Fruit fly (Drosophila melanogaster) whole organism, embryonic: ENCODE measurements around the gene NimC3.

ENCODE experiments used
- CG11696 ChIP-seq: fragments of 200-800 bp; sonication (Bioruptor generic); IDR thresholded peaks from 2 replicates; pipeline ENCODE4 v1.3.6; 2022; ENCODE audit warnings: missing biosample characterization, missing genetic modification characterization
- CG12104 ChIP-seq: fragments of 200-800 bp; sonication (Bioruptor generic); optimal IDR thresholded peaks from 3 replicates; lab custom pipeline; 2016; ENCODE audit warnings: missing biosample characterization, missing genetic modification characterization
- CG12299 ChIP-seq: fragments of 200-800 bp; sonication (Bioruptor generic); optimal IDR thresholded peaks from 2 replicates; lab custom pipeline; 2018; ENCODE audit warnings: missing biosample characterization, mild to moderate bottlenecking, missing genetic modification characterization
- CG12391 ChIP-seq: fragments of 200-800 bp; sonication (Bioruptor generic); optimal IDR thresholded peaks from 3 replicates; lab custom pipeline; 2018; ENCODE audit warnings: missing biosample characterization, mild to moderate bottlenecking, missing genetic modification characterization, moderate library complexity
- CG13123 ChIP-seq: fragments of 200-800 bp; sonication (Bioruptor generic); optimal IDR thresholded peaks from 2 replicates; lab custom pipeline; 2016; ENCODE audit warnings: missing biosample characterization, missing genetic modification characterization
- CG14441 ChIP-seq: fragments of 200-800 bp; sonication (Bioruptor generic); IDR thresholded peaks from 2 replicates; pipeline ENCODE4 v1.3.6; 2022; ENCODE audit warnings: missing biosample characterization, missing genetic modification characterization
- CG1529 ChIP-seq: fragments of 200-800 bp; sonication (Bioruptor generic); optimal IDR thresholded peaks from 3 replicates; lab custom pipeline; 2018; ENCODE audit warnings: missing biosample characterization, missing genetic modification characterization
- CG1603 ChIP-seq: fragments of 200-800 bp; sonication (Bioruptor generic); optimal IDR thresholded peaks from 2 replicates; lab custom pipeline; 2019; ENCODE audit warnings: missing biosample characterization, mild to moderate bottlenecking, missing genetic modification characterization, moderate library complexity
- CG17361 ChIP-seq: fragments of 200-800 bp; sonication (Bioruptor generic); IDR thresholded peaks from 3 replicates; pipeline ENCODE4 v1.3.6; 2022; ENCODE audit warnings: missing biosample characterization, missing genetic modification characterization
- CG2199 ChIP-seq: fragments of 200-800 bp; sonication (Bioruptor generic); IDR thresholded peaks from 3 replicates; pipeline ENCODE4 v1.3.6; 2022; ENCODE audit warnings: missing biosample characterization, missing genetic modification characterization
- CG31224 ChIP-seq: fragments of 200-800 bp; sonication (Bioruptor generic); IDR thresholded peaks from 2 replicates; pipeline ENCODE4 v1.3.6; 2022; ENCODE audit warnings: missing biosample characterization, missing genetic modification characterization
- CG33213 ChIP-seq: fragments of 200-800 bp; sonication (Bioruptor generic); optimal IDR thresholded peaks from 3 replicates; lab custom pipeline; 2016; ENCODE audit warnings: missing biosample characterization, missing genetic modification characterization
- CG34224 ChIP-seq: fragments of 200-800 bp; sonication (Bioruptor generic); IDR thresholded peaks from 3 replicates; pipeline ENCODE4 v1.3.6; 2022; ENCODE audit warnings: missing biosample characterization, missing genetic modification characterization; ENCODE audit not compliant: partially characterized antibody
- CG3838 ChIP-seq: fragments of 200-800 bp; sonication (Bioruptor generic); optimal IDR thresholded peaks from 3 replicates; lab custom pipeline; 2016; ENCODE audit warnings: missing biosample characterization, missing genetic modification characterization
- CG42726 ChIP-seq: fragments of 200-800 bp; sonication (Bioruptor generic); IDR thresholded peaks from 2 replicates; pipeline ENCODE4 v1.3.6; 2022; ENCODE audit warnings: missing biosample characterization, missing genetic modification characterization; ENCODE audit not compliant: partially characterized antibody
- CG43689 ChIP-seq: fragments of 200-800 bp; sonication (Bioruptor generic); IDR thresholded peaks from 2 replicates; pipeline ENCODE4 v1.3.6; 2022; ENCODE audit warnings: missing biosample characterization, missing genetic modification characterization
- CG5180 ChIP-seq: fragments of 200-800 bp; sonication (Bioruptor generic); optimal IDR thresholded peaks from 3 replicates; lab custom pipeline; 2017; ENCODE audit warnings: missing biosample characterization, missing genetic modification characterization, mild to moderate bottlenecking, moderate library complexity, missing genetic modification reagents
- CG8290 ChIP-seq, 3 experiments: fragments of 200-800 bp; sonication (Bioruptor generic); optimal IDR thresholded peaks; 2 replicates each; lab custom pipeline; 2016 to 2019; ENCODE audit warnings: missing biosample characterization in 3 of 3, missing genetic modification characterization in 3 of 3, mild to moderate bottlenecking in 2 of 3, moderate library complexity in 1 of 3
- CoRest ChIP-seq: fragments of 200-800 bp; sonication (Bioruptor generic); optimal IDR thresholded peaks from 3 replicates; lab custom pipeline; 2018; ENCODE audit warnings: missing biosample characterization, mild to moderate bottlenecking, missing genetic modification characterization, moderate library complexity
- D ChIP-seq, 2 experiments: fragments of 200-800 bp in 1 of 2; fragments of >200 bp in 1 of 2; sonication (Bioruptor generic) in 1 of 2; optimal IDR thresholded peaks; 2 replicates in 1 of 2; 3 replicates in 1 of 2; lab custom pipeline; 2017; ENCODE audit warnings: mild to moderate bottlenecking in 1 of 2, missing biosample characterization in 1 of 2, missing genetic modification characterization in 1 of 2, missing genetic modification reagents in 1 of 2
- Dref ChIP-seq: fragments of 200-800 bp; sonication (Bioruptor generic); IDR thresholded peaks from 2 replicates; pipeline ENCODE4 v1.3.6; 2022; ENCODE audit warnings: missing biosample characterization, missing genetic modification characterization
- ERR ChIP-seq: fragments of 200-800 bp; sonication (Bioruptor generic); optimal IDR thresholded peaks from 2 replicates; lab custom pipeline; 2016; ENCODE audit warnings: missing biosample characterization, missing genetic modification characterization
- H2.0 ChIP-seq: fragments of 200-800 bp; sonication (Bioruptor generic); IDR thresholded peaks from 2 replicates; pipeline ENCODE4 v1.3.6; 2022; ENCODE audit warnings: missing biosample characterization, missing genetic modification characterization
- HLH3B ChIP-seq: fragments of 200-800 bp; sonication (Bioruptor generic); IDR thresholded peaks from 2 replicates; pipeline ENCODE4 v1.3.6; 2022; ENCODE audit warnings: missing biosample characterization, missing genetic modification characterization
- MESR4 ChIP-seq: fragments of 200-800 bp; sonication (Bioruptor generic); optimal IDR thresholded peaks from 2 replicates; lab custom pipeline; 2018; ENCODE audit warnings: missing biosample characterization, mild to moderate bottlenecking, missing genetic modification characterization, moderate library complexity
- Opbp ChIP-seq: fragments of 200-800 bp; sonication (Bioruptor generic); IDR thresholded peaks from 3 replicates; pipeline ENCODE4 v1.3.6; 2022; ENCODE audit warnings: missing biosample characterization, missing genetic modification characterization; ENCODE audit not compliant: partially characterized antibody
- Ptx1 ChIP-seq: fragments of 200-800 bp; sonication (Bioruptor generic); IDR thresholded peaks from 2 replicates; pipeline ENCODE4 v1.3.6; 2022; ENCODE audit warnings: missing biosample characterization, missing genetic modification characterization
- Rfx ChIP-seq: fragments of 200-800 bp; sonication (Bioruptor generic); IDR thresholded peaks from 2 replicates; pipeline ENCODE4 v1.3.6; 2022; ENCODE audit warnings: missing biosample characterization, missing genetic modification characterization
- amos ChIP-seq: fragments of 200-800 bp; sonication (Bioruptor generic); IDR thresholded peaks from 2 replicates; pipeline ENCODE4 v1.3.6; 2022; ENCODE audit warnings: missing biosample characterization, missing genetic modification characterization; ENCODE audit not compliant: partially characterized antibody
- bowl ChIP-seq: fragments of 200-800 bp; sonication (Bioruptor generic); IDR thresholded peaks from 2 replicates; pipeline ENCODE4 v1.3.6; 2022; ENCODE audit warnings: missing biosample characterization, missing genetic modification characterization
- btn ChIP-seq: fragments of 200-800 bp; sonication (Bioruptor generic); optimal IDR thresholded peaks from 2 replicates; lab custom pipeline; 2016; ENCODE audit warnings: missing biosample characterization, missing genetic modification characterization
- chm ChIP-seq: fragments of 200-800 bp; sonication (Bioruptor generic); IDR thresholded peaks from 2 replicates; pipeline ENCODE4 v1.3.6; 2022; ENCODE audit warnings: missing biosample characterization, missing genetic modification characterization
- corto ChIP-seq: fragments of 200-800 bp; sonication (Bioruptor generic); optimal IDR thresholded peaks from 2 replicates; lab custom pipeline; 2016; ENCODE audit warnings: missing biosample characterization, mild to moderate bottlenecking, missing genetic modification characterization, moderate library complexity
- dpn ChIP-seq, 2 experiments: fragments of 200-800 bp; sonication (Bioruptor generic); optimal IDR thresholded peaks; 3 replicates each; lab custom pipeline; 2016; ENCODE audit warnings: missing biosample characterization in 2 of 2, missing genetic modification characterization in 2 of 2
- eyg ChIP-seq: fragments of 200-800 bp; sonication (Bioruptor generic); optimal IDR thresholded peaks from 3 replicates; lab custom pipeline; 2016; ENCODE audit warnings: missing biosample characterization, missing genetic modification characterization
- fd96Cb ChIP-seq: fragments of 200-800 bp; sonication (Bioruptor generic); optimal IDR thresholded peaks from 2 replicates; lab custom pipeline; 2018; ENCODE audit warnings: missing biosample characterization, mild to moderate bottlenecking, missing genetic modification characterization, moderate library complexity
- grn ChIP-seq: fragments of 200-800 bp; sonication (Bioruptor generic); optimal IDR thresholded peaks from 3 replicates; lab custom pipeline; 2017; ENCODE audit warnings: missing biosample characterization, missing genetic modification characterization
- gro ChIP-seq: fragments of 200-800 bp; sonication (Bioruptor generic); optimal IDR thresholded peaks from 2 replicates; lab custom pipeline; 2016; ENCODE audit warnings: missing biosample characterization, missing genetic modification characterization
- klu ChIP-seq: fragments of 200-800 bp; sonication (Bioruptor generic); IDR thresholded peaks from 2 replicates; pipeline ENCODE4 v1.3.6; 2022; ENCODE audit warnings: missing biosample characterization, missing genetic modification characterization
- knrl ChIP-seq: fragments of 200-800 bp; sonication (Bioruptor generic); IDR thresholded peaks from 3 replicates; pipeline ENCODE4 v1.3.6; 2022; ENCODE audit warnings: missing biosample characterization, missing genetic modification characterization; ENCODE audit not compliant: partially characterized antibody
- mam ChIP-seq: fragments of 200-800 bp; sonication (Bioruptor generic); optimal IDR thresholded peaks from 3 replicates; lab custom pipeline; 2016; ENCODE audit warnings: missing biosample characterization, missing genetic modification characterization
- pho ChIP-seq: fragments of 200-800 bp; sonication (Bioruptor generic); optimal IDR thresholded peaks from 2 replicates; lab custom pipeline; 2016; ENCODE audit warnings: missing biosample characterization, missing genetic modification characterization
- pnt ChIP-seq: fragments of 200-800 bp; sonication (Bioruptor generic); optimal IDR thresholded peaks from 3 replicates; lab custom pipeline; 2016; ENCODE audit warnings: missing biosample characterization, missing genetic modification characterization
- slbo ChIP-seq: fragments of 200-800 bp; sonication (Bioruptor generic); IDR thresholded peaks from 2 replicates; pipeline ENCODE4 v1.3.6; 2022; ENCODE audit warnings: missing biosample characterization, missing genetic modification characterization
- ssp ChIP-seq: fragments of 200-800 bp; sonication (Bioruptor generic); IDR thresholded peaks from 2 replicates; pipeline ENCODE4 v1.3.6; 2022; ENCODE audit warnings: missing biosample characterization, missing genetic modification characterization
- sug ChIP-seq: fragments of 200-800 bp; optimal IDR thresholded peaks from 2 replicates; lab custom pipeline; 2019; ENCODE audit warnings: missing biosample characterization, mild to moderate bottlenecking, missing genetic modification characterization, moderate library complexity
- tin ChIP-seq: fragments of 200-800 bp; sonication (Bioruptor generic); optimal IDR thresholded peaks from 3 replicates; lab custom pipeline; 2016; ENCODE audit warnings: missing biosample characterization, missing genetic modification characterization
- zfh2 ChIP-seq: fragments of 200-800 bp; sonication (Bioruptor generic); optimal IDR thresholded peaks from 2 replicates; lab custom pipeline; 2016; ENCODE audit warnings: missing biosample characterization, missing genetic modification characterization

Gene NimC3

DNA sequence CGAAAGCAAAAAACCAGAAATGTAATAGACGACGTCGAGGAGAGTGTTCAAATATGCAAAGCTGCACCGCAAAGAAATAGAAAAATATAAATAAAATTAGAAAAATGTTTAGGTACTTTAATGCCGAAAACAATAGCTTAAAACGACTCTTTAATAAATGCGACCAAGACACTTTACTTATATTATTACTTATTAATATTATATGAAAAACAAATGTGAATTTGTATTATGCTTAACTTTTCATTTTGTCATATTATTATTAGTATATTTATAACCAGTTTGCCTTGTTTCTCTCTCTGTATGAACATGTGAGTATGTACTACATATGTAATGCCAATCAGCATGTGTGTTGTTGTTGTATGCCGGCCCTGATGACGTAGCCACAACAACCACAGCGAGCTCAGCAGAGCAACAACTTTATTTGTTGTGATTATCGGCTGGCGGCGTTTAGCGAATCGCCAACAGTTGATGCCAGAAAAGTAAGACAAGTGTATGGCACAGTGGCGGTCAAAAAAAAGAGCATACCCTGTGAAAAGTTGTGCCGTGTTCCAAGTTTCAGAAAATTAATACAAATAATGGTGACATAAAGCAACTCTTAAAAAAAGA is 2.2 kb upstream of the NimC3 start (continued):
- TF ChIP-seq mam (GFP tag; lab: Kevin White, UChicago) (peak; percentile 62), D (optimal IDR thresholded peaks at IDR 0.05; lab: Kevin White, UChicago) (no peak), D (GFP tag; optimal IDR thresholded peaks at IDR 0.05; lab: Kevin White, UChicago) (peak; percentile 85), MESR4 (no peak), CG12391 (tag; lab: Kevin White, UChicago) (peak; percentile 97), CG1529 (peak; percentile 86), gro (GFP tag; lab: Kevin White, UChicago) (peak; percentile 54), CG33213 (GFP tag; lab: Kevin White, UChicago) (peak; percentile 26)

DNA sequence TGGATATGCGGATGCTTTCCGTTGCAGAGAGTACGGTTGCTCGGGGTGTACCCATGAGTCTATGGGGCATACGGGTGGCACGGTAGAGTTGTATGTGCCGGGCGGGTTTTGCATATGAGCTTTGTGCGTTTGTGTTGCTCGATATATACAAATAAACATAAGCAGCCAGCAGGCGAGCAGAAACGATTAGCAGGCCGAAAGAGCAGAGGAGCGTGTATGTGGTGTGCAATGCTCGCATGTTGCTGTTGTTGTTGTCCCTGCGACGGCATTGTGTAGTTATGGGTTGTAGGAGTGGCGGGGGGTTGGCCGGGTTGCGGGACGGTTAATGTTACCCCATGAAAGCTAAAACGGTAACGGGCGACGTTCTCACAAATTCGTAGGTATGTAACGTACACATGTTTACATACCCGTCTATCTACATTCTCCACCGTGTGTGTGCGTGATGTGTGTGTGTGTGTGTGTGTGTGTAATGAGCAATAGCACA is 1.7 kb upstream of the NimC3 start:
- TF ChIP-seq dpn (GFP tag; optimal IDR thresholded peaks at IDR 0.05; lab: Kevin White, UChicago) (peak in 1 of 2 experiments; percentile 1), CG42726 (GFP tag; lab: Robert Waterston, UW) (peak; percentile 49), sug (tag; lab: Kevin White, UChicago) (no peak), knrl (GFP tag; lab: Robert Waterston, UW) (peak; percentile 44; the same call in 2 of the 3 replicates), CoRest (tag; lab: Kevin White, UChicago) (no peak), Rfx (GFP tag; lab: Robert Waterston, UW) (no peak), CG13123 (GFP tag; lab: Kevin White, UChicago) (no peak), chm (GFP tag; lab: Robert Waterston, UW) (peak; percentile 53), H2.0 (GFP tag; lab: Robert Waterston, UW) (no peak), CG14441 (GFP tag; lab: Robert Waterston, UW) (0 out of 2 replicates have a peak, but pooled peaks have one; percentile 0), ssp (no peak), btn (GFP tag; lab: Kevin White, UChicago) (peak; percentile 23), CG1603 (tag; lab: Kevin White, UChicago) (peak; percentile 17), CG12299 (tag; lab: Kevin White, UChicago) (no peak), CG43689 (GFP tag; lab: Robert Waterston, UW) (no peak), zfh2 (GFP tag; lab: Kevin White, UChicago) (no peak), pho (GFP tag; lab: Kevin White, UChicago) (no peak), corto (no peak), tin (GFP tag; lab: Kevin White, UChicago) (no peak), pnt (GFP tag; lab: Kevin White, UChicago) (no peak), CG3838 (GFP tag; lab: Kevin White, UChicago) (no peak), CG17361 (GFP tag; lab: Robert Waterston, UW) (no peak), Ptx1 (GFP tag; lab: Robert Waterston, UW) (no peak), Opbp (GFP tag; lab: Robert Waterston, UW) (0 out of 3 replicates have a peak, but pooled peaks have one; percentile 27), eyg (peak; percentile 27), amos (GFP tag; lab: Robert Waterston, UW) (peak; percentile 38; the same call in 1 of the 2 replicates), CG11696 (no peak), CG5180 (peak; percentile 94), grn (GFP tag; lab: Kevin White, UChicago) (no peak), CG12104 (GFP tag; lab: Kevin White, UChicago) (no peak), slbo (GFP tag; lab: Robert Waterston, UW) (no peak), CG2199 (peak; percentile 87; the same call in 2 of the 3 replicates), CG34224 (GFP tag; lab: Robert Waterston, UW) (peak; percentile 56; the same call in 2 of the 3 replicates), CG31224 (peak; percentile 100), klu (GFP tag; lab: Robert Waterston, UW) (no peak), Dref (GFP tag; lab: Robert Waterston, UW) (no peak), HLH3B (GFP tag; lab: Robert Waterston, UW) (no peak), fd96Cb (tag; lab: Kevin White, UChicago) (no peak), CG8290 (GFP tag; optimal IDR thresholded peaks at IDR 0.05; lab: Kevin White, UChicago) (no peak), CG8290 (tag; optimal IDR thresholded peaks at IDR 0.05; lab: Kevin White, UChicago) (peak in 1 of 2 experiments; percentile 84), bowl (GFP tag; lab: Robert Waterston, UW) (no peak), ERR (GFP tag; lab: Kevin White, UChicago) (peak; percentile 26)
